Worm (Caenorhabditis elegans) whole organism, L3 larva: ENCODE results near the gene frpr-1.

ENCODE experiments used
- aly-2 ChIP-seq: fragments of 150-350 bp; optimal IDR thresholded peaks from 2 replicates; lab custom pipeline; 2014; ENCODE audit warnings: missing biosample characterization, missing genetic modification characterization
- ceh-82 ChIP-seq: fragments of 150-350 bp; optimal IDR thresholded peaks from 2 replicates; lab custom pipeline; 2014; ENCODE audit warnings: missing biosample characterization, missing genetic modification characterization
- elt-1 ChIP-seq: fragments of 150-350 bp; optimal IDR thresholded peaks from 2 replicates; lab custom pipeline; 2014; ENCODE audit warnings: missing biosample characterization, missing genetic modification characterization
- fos-1 ChIP-seq: fragments of 150-350 bp; optimal IDR thresholded peaks from 2 replicates; lab custom pipeline; 2014; ENCODE audit warnings: missing biosample characterization, missing genetic modification characterization
- jun-1 ChIP-seq: fragments of 150-350 bp; optimal IDR thresholded peaks from 2 replicates; lab custom pipeline; 2014; ENCODE audit warnings: missing biosample characterization, missing genetic modification reagents, missing genetic modification characterization
- nfya-1 ChIP-seq: sonication (generic microtip); optimal IDR thresholded peaks from 2 replicates; lab custom pipeline; 2017; ENCODE audit warnings: missing genetic modification characterization, mild to moderate bottlenecking, missing compliant biosample characterization, antibody characterized with exemption, moderate library complexity; ENCODE audit not compliant: insufficient read depth
- nhr-12 ChIP-seq: fragments of 150-350 bp; optimal IDR thresholded peaks from 2 replicates; lab custom pipeline; 2014; ENCODE audit warnings: missing biosample characterization, missing genetic modification characterization
- nhr-28 ChIP-seq: fragments of 150-350 bp; optimal IDR thresholded peaks from 2 replicates; lab custom pipeline; 2014; ENCODE audit warnings: missing biosample characterization, missing genetic modification characterization
- nhr-67 ChIP-seq: fragments of 150-350 bp; optimal IDR thresholded peaks from 2 replicates; lab custom pipeline; 2014; ENCODE audit warnings: missing biosample characterization, missing genetic modification characterization

DNA sequence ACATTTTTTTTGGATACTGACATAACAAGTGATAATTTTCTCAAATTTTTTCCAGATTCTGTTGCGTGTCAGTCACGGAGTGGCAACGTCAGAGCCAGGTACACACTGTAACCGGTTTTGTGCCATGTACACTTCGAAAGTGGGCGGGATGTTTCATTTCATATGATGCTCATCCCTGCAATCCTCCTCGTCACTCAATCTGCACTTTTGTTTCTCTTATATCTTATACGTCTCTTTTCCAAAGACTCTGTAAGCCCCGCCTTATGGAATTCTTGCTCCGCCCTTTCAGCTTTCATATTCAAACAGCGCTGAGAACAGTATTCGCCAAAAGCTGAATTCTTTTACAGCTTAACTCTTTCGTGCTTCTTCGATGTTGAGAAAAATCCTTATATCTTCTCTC is 9.7 kb upstream of the frpr-1 start, which contains the start of gene C02B8.3:
- no peak for TF ChIP-seq nhr-28 (tag; lab: Kevin White, UChicago)
- no peak for TF ChIP-seq ceh-82 (tag; lab: Kevin White, UChicago)
- TF ChIP-seq elt-1 (tag; lab: Kevin White, UChicago), result no peak
- no peak for TF ChIP-seq nhr-12
- TF ChIP-seq fos-1, result no peak
- TF ChIP-seq jun-1, result no peak
- no peak for TF ChIP-seq nfya-1
- TF ChIP-seq nhr-67 (tag; lab: Kevin White, UChicago), result no peak
- no peak for TF ChIP-seq aly-2 (tag; lab: Kevin White, UChicago)
